Worm (Caenorhabditis elegans): ENCODE results near the gene pqn-31.

DNA sequence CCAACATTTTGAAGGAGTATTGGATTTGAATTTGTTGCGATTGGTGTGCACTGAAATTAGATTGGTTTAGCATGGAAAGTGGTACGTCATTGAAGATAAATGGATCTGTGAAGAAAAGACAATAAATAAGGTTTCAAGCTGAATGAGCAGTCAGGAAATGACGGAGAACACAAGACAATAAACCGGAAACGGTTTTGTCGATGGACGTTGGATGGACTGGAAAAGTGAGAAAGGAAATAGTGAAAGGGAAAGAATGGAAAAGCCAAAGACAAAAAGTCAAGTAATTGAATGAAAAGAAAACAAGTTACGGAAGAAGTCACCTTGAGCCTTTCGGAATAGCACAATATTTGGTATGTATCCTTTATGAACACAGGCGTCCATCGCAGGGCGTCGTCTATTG, 33.1 kb upstream of the pqn-31 start, which contains the start of gene T27E4.7:
- TF ChIP-seq nhr-129 (tag; optimal IDR thresholded peaks at IDR 0.05) (no peak), lin-11 (tag; optimal IDR thresholded peaks at IDR 0.05) (no peak), nhr-25 (tag; optimal IDR thresholded peaks at IDR 0.05) (no peak), lin-13 (GFP tag; optimal IDR thresholded peaks at IDR 0.05) (no peak)

Measured in whole organism, L2 larva.